Worm (Caenorhabditis elegans): ENCODE results near the gene R04A9.9.

DNA sequence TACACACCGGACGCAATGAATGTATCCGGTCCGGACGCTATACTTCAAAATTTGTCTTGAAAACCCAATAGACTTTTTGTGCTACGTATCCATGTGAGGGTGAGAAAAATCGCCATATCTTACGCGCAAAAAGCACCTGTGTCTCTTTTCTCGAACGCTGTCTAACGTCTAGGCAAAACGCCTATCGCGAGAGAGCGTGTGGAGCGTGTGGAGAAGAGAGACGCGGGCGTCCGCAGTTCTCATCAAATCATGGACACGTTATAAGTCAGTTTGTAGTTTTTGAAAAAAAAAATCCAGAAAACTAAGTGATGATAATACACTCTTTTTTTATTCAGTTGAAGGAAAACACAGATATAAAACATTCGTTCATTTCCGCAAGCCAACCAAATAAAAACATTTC lies 9.3 kb downstream of the R04A9.9 start:
- TF ChIP-seq him-1 (tag; optimal IDR thresholded peaks at IDR 0.05): no peak
- TF ChIP-seq W03F9.2 (tag; optimal IDR thresholded peaks at IDR 0.05): no peak
